Worm (Caenorhabditis elegans): Measurements from ENCODE around the gene nadk-1.

DNA sequence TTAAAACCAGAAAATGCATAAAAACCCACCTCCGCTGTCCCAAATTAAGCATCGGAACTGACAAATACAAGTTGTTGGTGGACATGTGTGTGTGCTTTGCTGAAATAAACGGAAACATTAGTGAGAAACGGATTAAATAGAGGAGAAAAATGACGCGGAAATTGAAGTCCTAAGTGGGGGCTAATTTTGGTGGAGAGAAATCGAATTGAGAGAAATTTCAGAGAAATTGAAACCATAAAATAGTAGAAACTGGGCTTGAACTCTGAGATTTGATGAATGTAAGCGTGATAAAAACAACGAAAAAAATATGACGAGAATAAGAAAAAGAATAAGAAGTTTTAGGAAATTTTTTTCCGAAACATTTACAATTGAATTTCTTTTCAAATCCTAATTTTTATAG lies 18.1 kb downstream of the nadk-1 start, which contains the start of gene Y77E11A.12:
- no peak for TF ChIP-seq elt-3 (tag; optimal IDR thresholded peaks at IDR 0.05)
- TF ChIP-seq lsy-2 (tag; optimal IDR thresholded peaks at IDR 0.05) = no peak
- TF ChIP-seq bed-3 (GFP tag; optimal IDR thresholded peaks at IDR 0.05) = no peak
- no peak for TF ChIP-seq snpc-4 (tag; optimal IDR thresholded peaks at IDR 0.05)
